Worm (Caenorhabditis elegans): ENCODE data around the gene C01G12.9.

- no peak for TF ChIP-seq pes-1 (GFP tag; IDR thresholded peaks at IDR 0.05)
- no peak for TF ChIP-seq hmbx-1 (tag; optimal IDR thresholded peaks at IDR 0.05)
Observed at ce11 chrII:14573315-14573714, 5.5 kb upstream of the C01G12.9 start, which contains the start of gene madf-5.

All from whole organism, early embryonic.